Worm (Caenorhabditis elegans) whole organism, young adult: ENCODE results near the gene F25B4.4.

ENCODE experiments used
- B0261.1 ChIP-seq: sonication (generic microtip); optimal IDR thresholded peaks from 2 replicates; lab custom pipeline; 2016; ENCODE audit warnings: mild to moderate bottlenecking, missing genetic modification characterization, moderate library complexity, missing compliant biosample characterization
- lin-35 ChIP-seq, 3 experiments: fragments of 150-350 bp in 2 of 3; sonication (generic microtip) in 1 of 3; optimal IDR thresholded peaks; 2 replicates each; lab custom pipeline; 2014 to 2018; ENCODE audit warnings: missing biosample characterization in 3 of 3, missing genetic modification characterization in 3 of 3, missing genetic modification reagents in 3 of 3
- pha-4 ChIP-seq: fragments of 150-350 bp; sonication (generic microtip); optimal IDR thresholded peaks from 2 replicates; lab custom pipeline; 2014; ENCODE audit warnings: missing biosample characterization, missing genetic modification reagents, missing genetic modification characterization
- ztf-6 ChIP-seq: fragments of 200-800 bp; sonication (Bioruptor generic); IDR thresholded peaks from 2 replicates; pipeline ENCODE4 v1.3.6; 2022; ENCODE audit warnings: missing genetic modification reagents, missing genetic modification characterization, missing compliant biosample characterization

ce11 chrV:5653990-5654499 lies 30.6 kb upstream of the F25B4.4 start, which contains the start of gene hex-2:
- TF ChIP-seq pha-4 (tag; lab: Kevin White, UChicago) (no peak), ztf-6 (GFP tag; lab: Robert Waterston, UW) (no peak), lin-35 (GFP tag; optimal IDR thresholded peaks at IDR 0.05; lab: Kevin White, UChicago) (no peak), B0261.1 (tag; lab: Kevin White, UChicago) (no peak)
